Worm (Caenorhabditis elegans) whole organism, early embryonic: ENCODE results near the gene F55D1.1.

Experiments used
- B0310.2 ChIP-seq: sonication (generic microtip); optimal IDR thresholded peaks from 2 replicates; lab custom pipeline; 2016; ENCODE audit warnings: mild to moderate bottlenecking, missing genetic modification characterization, missing compliant biosample characterization
- aly-1 ChIP-seq: sonication (generic microtip); optimal IDR thresholded peaks from 2 replicates; lab custom pipeline; 2016; ENCODE audit warnings: missing genetic modification characterization, missing compliant biosample characterization
- ceh-13 ChIP-seq: fragments of 200-800 bp; sonication (Bioruptor generic); optimal IDR thresholded peaks from 2 replicates; lab custom pipeline; 2018; ENCODE audit warnings: mild to moderate bottlenecking, missing genetic modification characterization, missing compliant biosample characterization
- flt-1 ChIP-seq: fragments of 200-800 bp; sonication (Bioruptor generic); IDR thresholded peaks from 2 replicates; pipeline ENCODE4 v1.3.6; 2022; ENCODE audit warnings: missing genetic modification characterization, missing compliant biosample characterization
- tra-4 ChIP-seq: sonication (generic microtip); optimal IDR thresholded peaks from 2 replicates; lab custom pipeline; 2017; ENCODE audit warnings: missing genetic modification characterization, missing compliant biosample characterization

DNA sequence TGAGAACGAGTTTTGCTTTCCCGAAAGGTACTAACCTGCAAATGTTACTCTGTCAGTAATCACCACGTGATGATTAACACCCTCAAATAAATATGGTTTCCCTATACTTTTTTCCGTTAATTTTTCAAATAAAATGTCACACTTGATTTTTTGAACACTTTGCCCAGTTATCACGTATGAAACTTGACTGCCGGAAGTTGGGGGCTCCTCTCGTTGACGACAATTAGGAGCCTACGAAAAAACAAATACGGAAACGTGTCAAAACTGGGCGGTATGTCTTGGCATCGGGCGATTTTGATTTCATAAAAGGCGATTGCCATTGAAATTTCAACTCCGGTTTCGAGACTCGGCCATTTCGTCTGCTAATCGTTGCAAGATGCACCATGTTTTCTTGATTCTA lies 41.7 kb upstream of the F55D1.1 start, which contains the start of gene C25F6.8:
- no peak for TF ChIP-seq B0310.2 (tag; lab: Kevin White, UChicago)
- TF ChIP-seq aly-1 = no peak
- TF ChIP-seq tra-4 = no peak
- TF ChIP-seq flt-1 (GFP tag; lab: Robert Waterston, UW) = no peak
- no peak for TF ChIP-seq ceh-13 (GFP tag; lab: Kevin White, UChicago)
